Worm (Caenorhabditis elegans): ENCODE measurements around the gene C25A8.2.

DNA sequence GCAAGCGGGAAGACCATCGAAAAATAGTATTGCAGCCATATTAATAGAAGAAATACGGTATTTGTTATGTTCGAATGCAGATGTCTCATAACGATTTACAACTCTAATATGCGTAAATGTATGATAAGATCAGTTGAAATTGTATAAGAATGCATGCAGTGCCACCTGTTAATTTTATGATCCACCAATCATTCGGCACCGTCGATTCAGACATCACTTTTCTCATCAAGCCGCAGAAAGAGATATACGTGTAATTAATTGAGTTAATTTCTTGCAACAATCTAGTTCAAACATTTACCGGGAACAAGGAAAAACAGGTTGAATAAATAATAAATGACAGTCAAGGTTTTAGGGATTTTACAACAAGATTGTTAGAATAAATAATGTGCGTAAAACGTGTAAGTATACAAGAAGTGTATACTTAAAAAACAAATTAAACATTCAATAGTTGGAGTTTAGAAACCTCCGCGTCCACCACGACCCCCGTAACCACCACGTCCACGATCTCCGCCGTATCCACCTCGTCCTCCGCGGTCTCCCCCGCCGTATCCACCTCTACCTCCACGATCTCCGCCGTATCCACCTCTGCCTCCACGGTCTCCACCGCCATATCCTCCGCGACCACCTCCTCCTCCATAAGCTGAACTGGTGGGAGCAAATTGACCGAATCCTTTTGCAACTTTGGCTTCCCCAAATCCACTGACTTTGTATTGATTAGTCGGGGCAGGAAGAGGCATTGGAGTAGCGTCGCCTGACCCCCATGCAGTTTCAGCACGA, 35.3 kb upstream of the C25A8.2 start:
- TF ChIP-seq sea-2 (GFP tag; optimal IDR thresholded peaks at IDR 0.05) (no peak), nhr-25 (tag; optimal IDR thresholded peaks at IDR 0.05) (no peak), ama-1 (optimal IDR thresholded peaks at IDR 0.05) (no peak), pqm-1 (tag; optimal IDR thresholded peaks at IDR 0.05) (no peak), skn-1 (tag; optimal IDR thresholded peaks at IDR 0.05) (no peak), fkh-10 (GFP tag; optimal IDR thresholded peaks at IDR 0.05) (no peak), snpc-4 (tag; optimal IDR thresholded peaks at IDR 0.05) (no peak), pha-4 (tag; optimal IDR thresholded peaks at IDR 0.05) (no peak), nhr-11 (tag; optimal IDR thresholded peaks at IDR 0.05) (no peak)

All from whole organism, L3 larva.